Fruit fly (Drosophila melanogaster) whole organism, pupa: ENCODE results near the gene CG34132.

Source experiments
- CG13204 ChIP-seq: fragments of 200-800 bp; sonication (Bioruptor generic); optimal IDR thresholded peaks from 2 replicates; lab custom pipeline; 2018; ENCODE audit warnings: missing biosample characterization, mild to moderate bottlenecking, missing genetic modification characterization, moderate library complexity
- CG14655 ChIP-seq: fragments of 200-800 bp; sonication (Bioruptor generic); optimal IDR thresholded peaks from 3 replicates; lab custom pipeline; 2017; ENCODE audit warnings: mild to moderate bottlenecking, missing biosample characterization, missing genetic modification reagents, missing genetic modification characterization
- CG17806 ChIP-seq: fragments of 200-800 bp; sonication (Bioruptor generic); optimal IDR thresholded peaks from 2 replicates; lab custom pipeline; 2018; ENCODE audit warnings: missing biosample characterization, mild to moderate bottlenecking, missing genetic modification characterization, moderate library complexity
- D1 ChIP-seq: fragments of 200-800 bp; sonication (Bioruptor generic); optimal IDR thresholded peaks from 2 replicates; lab custom pipeline; 2018; ENCODE audit warnings: missing biosample characterization, mild to moderate bottlenecking, missing genetic modification characterization, moderate library complexity
- Ets98B ChIP-seq: fragments of 200-800 bp; sonication (Bioruptor generic); IDR thresholded peaks from 2 replicates; pipeline ENCODE4 v1.3.6; 2022; ENCODE audit warnings: missing biosample characterization, missing genetic modification characterization
- Pif1A ChIP-seq: fragments of 200-800 bp; sonication (Bioruptor generic); optimal IDR thresholded peaks from 3 replicates; lab custom pipeline; 2016; ENCODE audit warnings: missing biosample characterization, missing genetic modification characterization
- gl ChIP-seq: fragments of 200-800 bp; sonication (Bioruptor generic); optimal IDR thresholded peaks from 2 replicates; lab custom pipeline; 2018; ENCODE audit warnings: missing biosample characterization, mild to moderate bottlenecking, missing genetic modification characterization

dm6 chr2L:7841244-7841643 lies 44.1 kb upstream of the CG34132 start:
- TF ChIP-seq Ets98B (GFP tag; lab: Robert Waterston, UW): no peak
- no peak for TF ChIP-seq Pif1A (GFP tag; lab: Kevin White, UChicago)
- TF ChIP-seq D1 (tag; lab: Kevin White, UChicago): no peak
- TF ChIP-seq CG17806: no peak
- TF ChIP-seq CG13204 (GFP tag; lab: Kevin White, UChicago): no peak
- TF ChIP-seq CG14655 (GFP tag; lab: Kevin White, UChicago): no peak
- TF ChIP-seq gl (tag; lab: Kevin White, UChicago): no peak
